Fruit fly (Drosophila melanogaster) whole organism, larva: ENCODE results near the gene Chchd2.

ENCODE experiments used
- noc ChIP-seq: fragments of 200-800 bp; sonication (Bioruptor generic); optimal IDR thresholded peaks from 3 replicates; lab custom pipeline; 2019; ENCODE audit warnings: missing biosample characterization, mild to moderate bottlenecking, missing genetic modification characterization, moderate library complexity

Chchd2 gene

dm6 chrX:17129733-17130466 lies 18.9 kb upstream of the Chchd2 start:
- peak; percentile 92 for TF ChIP-seq noc (tag; lab: Kevin White, UChicago)

- TF ChIP-seq noc (tag; lab: Kevin White, UChicago) = no peak
Observed at dm6 chrX:17132685-17133084, 16.1 kb upstream of the Chchd2 start.

dm6 chrX:17142940-17143534 lies 5.8 kb upstream of the Chchd2 start, which contains the start of the genes mei-217 and mei-218:
Gene mei-217, minus strand, starts transcription at chrX:17142990.
Gene mei-218, minus strand, starts transcription at chrX:17142990.
- TF ChIP-seq noc (tag; lab: Kevin White, UChicago) = no peak

- no peak for TF ChIP-seq noc (tag; lab: Kevin White, UChicago)
Observed at dm6 chrX:17146529-17146928, 2.3 kb upstream of the Chchd2 start.

- peak; percentile 59 for TF ChIP-seq noc (tag; lab: Kevin White, UChicago)
Observed at dm6 chrX:17147983-17148637, 691 bp upstream of the Chchd2 start, which contains the start of gene RpS5a. Gene RpS5a, minus strand, starts transcription at chrX:17148264.

- TF ChIP-seq noc (tag; lab: Kevin White, UChicago) = no peak
Observed at dm6 chrX:17149652-17150266, 958 bp downstream of the Chchd2 start.

dm6 chrX:17150660-17151059 lies 1.9 kb downstream of the Chchd2 start:
- TF ChIP-seq noc (tag; lab: Kevin White, UChicago) = no peak

- no peak for TF ChIP-seq noc (tag; lab: Kevin White, UChicago)
Observed at dm6 chrX:17159116-17159515, 10.3 kb downstream of the Chchd2 start, which contains the start of gene xmas. Gene xmas, minus strand, starts transcription at chrX:17159306.

dm6 chrX:17159819-17160218 lies 11.0 kb downstream of the Chchd2 start, which contains the start of gene baz:
Gene baz, plus strand, starts transcription at chrX:17160006.
- no peak for TF ChIP-seq noc (tag; lab: Kevin White, UChicago)

- no peak for TF ChIP-seq noc (tag; lab: Kevin White, UChicago)
Observed at dm6 chrX:17160396-17161040, 11.7 kb downstream of the Chchd2 start.

- TF ChIP-seq noc (tag; lab: Kevin White, UChicago) = no peak
Observed at dm6 chrX:17162446-17163013, 13.7 kb downstream of the Chchd2 start.

dm6 chrX:17167304-17167703 lies 18.5 kb downstream of the Chchd2 start:
- TF ChIP-seq noc (tag; lab: Kevin White, UChicago) = no peak

- peak; percentile 80 for TF ChIP-seq noc (tag; lab: Kevin White, UChicago)
Observed at dm6 chrX:17170484-17170944, 21.7 kb downstream of the Chchd2 start.

- TF ChIP-seq noc (tag; lab: Kevin White, UChicago) = no peak
Observed at dm6 chrX:17172123-17172522, 23.3 kb downstream of the Chchd2 start.
